Worm (Caenorhabditis elegans) whole organism, L1 larva: ENCODE results near the gene Y44A6D.3.

Experiments
- ceh-82 ChIP-seq, 3 experiments: fragments of 150-350 bp in 1 of 3; sonication (generic microtip) in 2 of 3; optimal IDR thresholded peaks; 2 replicates each; lab custom pipeline; 2014 to 2017; ENCODE audit warnings: missing biosample characterization in 3 of 3, missing genetic modification characterization in 3 of 3
- dsc-1 ChIP-seq: sonication (generic microtip); optimal IDR thresholded peaks from 2 replicates; lab custom pipeline; 2016; ENCODE audit warnings: mild to moderate bottlenecking, missing genetic modification characterization, missing compliant biosample characterization
- ets-5 ChIP-seq: fragments of 200-800 bp; sonication (Bioruptor generic); IDR thresholded peaks from 2 replicates; pipeline ENCODE4 v1.3.6; 2022; ENCODE audit warnings: missing genetic modification characterization, missing compliant biosample characterization
- fkh-10 ChIP-seq: sonication (generic microtip); optimal IDR thresholded peaks from 2 replicates; lab custom pipeline; 2017; ENCODE audit warnings: missing biosample characterization, missing genetic modification reagents, missing genetic modification characterization
- jun-1 ChIP-seq: fragments of 150-350 bp; optimal IDR thresholded peaks from 2 replicates; lab custom pipeline; 2014; ENCODE audit warnings: missing biosample characterization, missing genetic modification reagents, missing genetic modification characterization
- lir-3 ChIP-seq: sonication (generic microtip); optimal IDR thresholded peaks from 2 replicates; lab custom pipeline; 2016; ENCODE audit warnings: mild to moderate bottlenecking, missing genetic modification characterization, moderate library complexity, missing compliant biosample characterization; ENCODE audit not compliant: poor library complexity
- mab-9 ChIP-seq: fragments of 200-800 bp; sonication (Bioruptor generic); IDR thresholded peaks from 2 replicates; pipeline ENCODE4 v1.3.6; 2022; ENCODE audit warnings: missing genetic modification reagents, missing genetic modification characterization, missing compliant biosample characterization
- mdl-1 ChIP-seq, 2 experiments: fragments of 150-350 bp; optimal IDR thresholded peaks; 2 replicates each; lab custom pipeline; 2014 to 2017; ENCODE audit warnings: missing biosample characterization in 2 of 2, missing genetic modification characterization in 2 of 2, inconsistent platforms in 1 of 2
- pag-3 ChIP-seq: sonication (generic microtip); optimal IDR thresholded peaks from 2 replicates; lab custom pipeline; 2017; ENCODE audit warnings: missing genetic modification characterization, mild to moderate bottlenecking, missing compliant biosample characterization, antibody characterized with exemption, borderline replicate concordance; ENCODE audit not compliant: insufficient read depth
- pqm-1 ChIP-seq: sonication (generic microtip); optimal IDR thresholded peaks from 3 replicates; lab custom pipeline; 2017; ENCODE audit warnings: missing biosample characterization, missing genetic modification characterization
- snpc-4 ChIP-seq: fragments of 150-350 bp; optimal IDR thresholded peaks from 2 replicates; lab custom pipeline; 2014; ENCODE audit warnings: missing biosample characterization, missing genetic modification characterization
- unc-62 ChIP-seq: fragments of 150-350 bp; optimal IDR thresholded peaks from 2 replicates; lab custom pipeline; 2014; ENCODE audit warnings: missing biosample characterization, missing genetic modification reagents, missing genetic modification characterization
- zag-1 ChIP-seq: fragments of 150-350 bp; optimal IDR thresholded peaks from 2 replicates; lab custom pipeline; 2014; ENCODE audit warnings: missing biosample characterization, missing genetic modification characterization

ce11 chrV:20785050-20785847 lies 7.0 kb downstream of the Y44A6D.3 start:
- no peak for TF ChIP-seq ceh-82 (tag; optimal IDR thresholded peaks at IDR 0.05; lab: Kevin White, UChicago)
- no peak for TF ChIP-seq zag-1 (tag; lab: Kevin White, UChicago)
- TF ChIP-seq unc-62 (GFP tag; lab: Kevin White, UChicago): no peak
- TF ChIP-seq fkh-10 (GFP tag; lab: Kevin White, UChicago): no peak
- no peak for TF ChIP-seq snpc-4 (tag; lab: Kevin White, UChicago)
- TF ChIP-seq jun-1: no peak
- TF ChIP-seq mdl-1 (tag; optimal IDR thresholded peaks at IDR 0.05; lab: Kevin White, UChicago): no peak
- TF ChIP-seq dsc-1 (tag; lab: Kevin White, UChicago): no peak
- TF ChIP-seq lir-3 (tag; lab: Kevin White, UChicago): no peak
- no peak for TF ChIP-seq ets-5 (GFP tag; lab: Robert Waterston, UW)
- no peak for TF ChIP-seq pqm-1 (tag; lab: Kevin White, UChicago)
- no peak for TF ChIP-seq mab-9 (GFP tag; lab: Robert Waterston, UW)
- TF ChIP-seq pag-3 (tag; lab: Kevin White, UChicago): no peak
